Worm (Caenorhabditis elegans): ENCODE data around the gene srh-72.

- no peak for TF ChIP-seq lin-39 (tag; optimal IDR thresholded peaks at IDR 0.05)
- no peak for TF ChIP-seq hif-1 (tag; optimal IDR thresholded peaks at IDR 0.05)
- TF ChIP-seq unc-39 (tag; optimal IDR thresholded peaks at IDR 0.05) = no peak
- no peak for TF ChIP-seq T20F7.1 (GFP tag; optimal IDR thresholded peaks at IDR 0.05)
- TF ChIP-seq egl-27 (tag; optimal IDR thresholded peaks at IDR 0.05) = no peak
- no peak for TF ChIP-seq pha-4 (GFP tag; IDR thresholded peaks at IDR 0.05)
- no peak for TF ChIP-seq pha-4 (tag; optimal IDR thresholded peaks at IDR 0.05)
These were observed 16.8 kb upstream of the srh-72 start, which contains the start of gene ZC204.12 for ce11 chrII:1657202-1657601.
